Fruit fly (Drosophila melanogaster) whole organism, embryonic: Measurements from ENCODE around the gene CRAT.

Source experiments
- ATbp ChIP-seq: fragments of 200-800 bp; sonication (Bioruptor generic); optimal IDR thresholded peaks from 2 replicates; lab custom pipeline; 2017; ENCODE audit warnings: missing biosample characterization, mild to moderate bottlenecking, missing genetic modification characterization, missing genetic modification reagents
- Asciz ChIP-seq: fragments of 200-800 bp; sonication (Bioruptor generic); optimal IDR thresholded peaks from 2 replicates; lab custom pipeline; 2017; ENCODE audit warnings: missing biosample characterization, mild to moderate bottlenecking, missing genetic modification characterization, missing genetic modification reagents
- CG10267 ChIP-seq: fragments of 200-800 bp; sonication (Bioruptor generic); optimal IDR thresholded peaks from 2 replicates; lab custom pipeline; 2018; ENCODE audit warnings: missing biosample characterization, mild to moderate bottlenecking, missing genetic modification characterization, moderate library complexity
- CG12391 ChIP-seq: fragments of 200-800 bp; sonication (Bioruptor generic); optimal IDR thresholded peaks from 3 replicates; lab custom pipeline; 2018; ENCODE audit warnings: missing biosample characterization, mild to moderate bottlenecking, missing genetic modification characterization, moderate library complexity
- CG12659 ChIP-seq: fragments of 200-800 bp; sonication (Bioruptor generic); optimal IDR thresholded peaks from 3 replicates; lab custom pipeline; 2017; ENCODE audit warnings: mild to moderate bottlenecking, missing biosample characterization, missing genetic modification reagents, missing genetic modification characterization
- CG12744 ChIP-seq: fragments of 200-800 bp; sonication (Bioruptor generic); optimal IDR thresholded peaks from 2 replicates; lab custom pipeline; 2016; ENCODE audit warnings: missing biosample characterization, missing genetic modification characterization
- CG13894 ChIP-seq: fragments of 200-800 bp; sonication (Bioruptor generic); optimal IDR thresholded peaks from 3 replicates; lab custom pipeline; 2018; ENCODE audit warnings: missing biosample characterization, mild to moderate bottlenecking, missing genetic modification characterization, moderate library complexity
- CG15269 ChIP-seq: fragments of 200-800 bp; sonication (Bioruptor generic); optimal IDR thresholded peaks from 2 replicates; lab custom pipeline; 2018; ENCODE audit warnings: missing biosample characterization, mild to moderate bottlenecking, missing genetic modification characterization, moderate library complexity
- CG17359 ChIP-seq: fragments of 200-800 bp; sonication (Bioruptor generic); optimal IDR thresholded peaks from 3 replicates; lab custom pipeline; 2018; ENCODE audit warnings: missing biosample characterization, mild to moderate bottlenecking, missing genetic modification characterization, moderate library complexity
- CG17829 ChIP-seq: fragments of 200-800 bp; optimal IDR thresholded peaks from 2 replicates; lab custom pipeline; 2019; ENCODE audit warnings: missing biosample characterization, mild to moderate bottlenecking, missing genetic modification characterization, moderate library complexity
- CG2120 ChIP-seq: fragments of 200-800 bp; sonication (Bioruptor generic); optimal IDR thresholded peaks from 3 replicates; lab custom pipeline; 2016; ENCODE audit warnings: missing biosample characterization, missing genetic modification characterization
- CG2199 ChIP-seq: fragments of 200-800 bp; sonication (Bioruptor generic); IDR thresholded peaks from 3 replicates; pipeline ENCODE4 v1.3.6; 2022; ENCODE audit warnings: missing biosample characterization, missing genetic modification characterization
- CG2678 ChIP-seq: fragments of 200-800 bp; sonication (Bioruptor generic); optimal IDR thresholded peaks from 3 replicates; lab custom pipeline; 2019; ENCODE audit warnings: missing biosample characterization, mild to moderate bottlenecking, missing genetic modification characterization, moderate library complexity
- CG34224 ChIP-seq: fragments of 200-800 bp; sonication (Bioruptor generic); IDR thresholded peaks from 3 replicates; pipeline ENCODE4 v1.3.6; 2022; ENCODE audit warnings: missing biosample characterization, missing genetic modification characterization; ENCODE audit not compliant: partially characterized antibody
- CG8388 ChIP-seq: fragments of 200-800 bp; sonication (Bioruptor generic); optimal IDR thresholded peaks from 2 replicates; lab custom pipeline; 2019; ENCODE audit warnings: missing biosample characterization, mild to moderate bottlenecking, missing genetic modification characterization, moderate library complexity
- CG8765 ChIP-seq: fragments of 200-800 bp; sonication (Bioruptor generic); IDR thresholded peaks from 2 replicates; pipeline ENCODE4 v1.3.6; 2022; ENCODE audit warnings: missing biosample characterization, missing genetic modification characterization
- CG9817 ChIP-seq: fragments of 200-800 bp; sonication (Bioruptor generic); optimal IDR thresholded peaks from 2 replicates; lab custom pipeline; 2018; ENCODE audit warnings: missing biosample characterization, mild to moderate bottlenecking, missing genetic modification characterization, moderate library complexity
- Drgx ChIP-seq: fragments of 200-800 bp; sonication (Bioruptor generic); IDR thresholded peaks from 2 replicates; pipeline ENCODE4 v1.3.6; 2022; ENCODE audit warnings: missing biosample characterization, missing genetic modification characterization
- Gsc ChIP-seq: fragments of 200-800 bp; sonication (Bioruptor generic); IDR thresholded peaks from 2 replicates; pipeline ENCODE4 v1.3.6; 2022; ENCODE audit warnings: missing biosample characterization, missing genetic modification characterization
- Hr3 ChIP-seq: fragments of 200-800 bp; sonication (Bioruptor generic); optimal IDR thresholded peaks from 3 replicates; lab custom pipeline; 2016; ENCODE audit warnings: missing biosample characterization, missing genetic modification characterization
- Hr51 ChIP-seq, 2 experiments: fragments of 200-800 bp; sonication (Bioruptor generic); optimal IDR thresholded peaks; 2 replicates in 1 of 2; 3 replicates in 1 of 2; lab custom pipeline; 2016 to 2018; ENCODE audit warnings: missing biosample characterization in 2 of 2, missing genetic modification characterization in 2 of 2, mild to moderate bottlenecking in 1 of 2, moderate library complexity in 1 of 2
- Hsf ChIP-seq: fragments of 200-800 bp; sonication (Bioruptor generic); optimal IDR thresholded peaks from 3 replicates; lab custom pipeline; 2016; ENCODE audit warnings: missing biosample characterization, missing genetic modification characterization
- Mad ChIP-seq: fragments of 200-800 bp; sonication (Bioruptor generic); optimal IDR thresholded peaks from 2 replicates; lab custom pipeline; 2016; ENCODE audit warnings: missing biosample characterization, missing genetic modification characterization
- Ravus ChIP-seq: fragments of 200-800 bp; sonication (Bioruptor generic); IDR thresholded peaks from 2 replicates; pipeline ENCODE4 v1.3.6; 2022; ENCODE audit warnings: missing biosample characterization, missing genetic modification characterization
- Sox100B ChIP-seq: fragments of 200-800 bp; sonication (Bioruptor generic); optimal IDR thresholded peaks from 3 replicates; lab custom pipeline; 2018; ENCODE audit warnings: missing biosample characterization, mild to moderate bottlenecking, missing genetic modification characterization
- Sox102F ChIP-seq: fragments of 200-800 bp; sonication (Bioruptor generic); optimal IDR thresholded peaks from 2 replicates; lab custom pipeline; 2018; ENCODE audit warnings: missing biosample characterization, mild to moderate bottlenecking, missing genetic modification characterization, moderate library complexity
- Trl ChIP-seq, 3 experiments: fragments of >200 bp in 2 of 3; fragments of 200-800 bp in 1 of 3; sonication (Bioruptor generic) in 1 of 3; optimal IDR thresholded peaks; 2 replicates in 1 of 3; 3 replicates in 2 of 3; lab custom pipeline; 2016 to 2017; ENCODE audit warnings: missing biosample characterization in 1 of 3, missing genetic modification characterization in 1 of 3
- Vsx1 ChIP-seq: fragments of 200-800 bp; sonication (Bioruptor generic); optimal IDR thresholded peaks from 2 replicates; lab custom pipeline; 2017; ENCODE audit warnings: missing biosample characterization, mild to moderate bottlenecking, missing genetic modification characterization, missing genetic modification reagents
- bbx ChIP-seq: fragments of 200-800 bp; sonication (Bioruptor generic); IDR thresholded peaks from 2 replicates; pipeline ENCODE4 v1.3.6; 2022; ENCODE audit warnings: missing biosample characterization, missing genetic modification characterization; ENCODE audit not compliant: partially characterized antibody
- bsh ChIP-seq, 2 experiments: fragments of 200-800 bp; sonication (Bioruptor generic); optimal IDR thresholded peaks; 2 replicates each; lab custom pipeline; 2017 to 2018; ENCODE audit warnings: mild to moderate bottlenecking in 2 of 2, missing biosample characterization in 2 of 2, missing genetic modification characterization in 2 of 2, moderate library complexity in 1 of 2
- ci ChIP-seq: fragments of 200-800 bp; sonication (Bioruptor generic); IDR thresholded peaks from 3 replicates; pipeline ENCODE4 v1.3.6; 2022; ENCODE audit warnings: missing biosample characterization, missing genetic modification characterization
- dmrt99B ChIP-seq: fragments of 200-800 bp; sonication (Bioruptor generic); optimal IDR thresholded peaks from 2 replicates; lab custom pipeline; 2018; ENCODE audit warnings: missing biosample characterization, mild to moderate bottlenecking, missing genetic modification characterization, moderate library complexity
- dysf ChIP-seq: fragments of 200-800 bp; sonication (Bioruptor generic); IDR thresholded peaks from 3 replicates; pipeline ENCODE4 v1.3.6; 2022; ENCODE audit warnings: missing biosample characterization, missing genetic modification characterization
- grau ChIP-seq: fragments of 200-800 bp; optimal IDR thresholded peaks from 3 replicates; lab custom pipeline; 2019; ENCODE audit warnings: missing biosample characterization, mild to moderate bottlenecking, missing genetic modification characterization, moderate library complexity
- gro ChIP-seq: fragments of 200-800 bp; sonication (Bioruptor generic); optimal IDR thresholded peaks from 2 replicates; lab custom pipeline; 2016; ENCODE audit warnings: missing biosample characterization, missing genetic modification characterization
- lola ChIP-seq, 3 experiments: fragments of >200 bp in 2 of 3; fragments of 200-800 bp in 1 of 3; sonication (Bioruptor generic) in 1 of 3; optimal IDR thresholded peaks; 2 replicates each; lab custom pipeline; 2017 to 2019; ENCODE audit warnings: missing biosample characterization in 3 of 3, missing genetic modification characterization in 3 of 3, mild to moderate bottlenecking in 1 of 3, moderate library complexity in 1 of 3
- nerfin-1 ChIP-seq: fragments of 200-800 bp; sonication (Bioruptor generic); optimal IDR thresholded peaks from 3 replicates; lab custom pipeline; 2019; ENCODE audit warnings: missing biosample characterization, mild to moderate bottlenecking, missing genetic modification characterization, moderate library complexity
- nmo ChIP-seq: fragments of 200-800 bp; sonication (Bioruptor generic); optimal IDR thresholded peaks from 2 replicates; lab custom pipeline; 2018; ENCODE audit warnings: missing biosample characterization, mild to moderate bottlenecking, missing genetic modification characterization, moderate library complexity
- pb ChIP-seq: fragments of 200-800 bp; sonication (Bioruptor generic); optimal IDR thresholded peaks from 3 replicates; lab custom pipeline; 2016; ENCODE audit warnings: missing biosample characterization, missing genetic modification characterization
- row ChIP-seq: fragments of 200-800 bp; sonication (Bioruptor generic); IDR thresholded peaks from 3 replicates; pipeline ENCODE4 v1.3.6; 2022; ENCODE audit warnings: missing biosample characterization, missing genetic modification characterization
- run ChIP-seq: fragments of 200-800 bp; sonication (Bioruptor generic); optimal IDR thresholded peaks from 3 replicates; lab custom pipeline; 2018; ENCODE audit warnings: missing biosample characterization, mild to moderate bottlenecking, missing genetic modification characterization
- sd ChIP-seq: fragments of 200-800 bp; sonication (Bioruptor generic); optimal IDR thresholded peaks from 3 replicates; lab custom pipeline; 2018; ENCODE audit warnings: missing biosample characterization, mild to moderate bottlenecking, missing genetic modification characterization, moderate library complexity
- sens ChIP-seq: fragments of 200-800 bp; sonication (Bioruptor generic); peaks from one replicate; lab custom pipeline; 2016; ENCODE audit warnings: missing biosample characterization, missing genetic modification characterization
- slbo ChIP-seq: fragments of 200-800 bp; sonication (Bioruptor generic); IDR thresholded peaks from 2 replicates; pipeline ENCODE4 v1.3.6; 2022; ENCODE audit warnings: missing biosample characterization, missing genetic modification characterization
- sob ChIP-seq: fragments of 200-800 bp; sonication (Bioruptor generic); IDR thresholded peaks from 2 replicates; pipeline ENCODE4 v1.3.6; 2022; ENCODE audit warnings: missing biosample characterization, missing genetic modification characterization
- tna ChIP-seq: fragments of 200-800 bp; sonication (Bioruptor generic); IDR thresholded peaks from 2 replicates; pipeline ENCODE4 v1.3.6; 2022; ENCODE audit warnings: missing biosample characterization, missing genetic modification characterization; ENCODE audit not compliant: partially characterized antibody
- zf30C ChIP-seq: fragments of 200-800 bp; sonication (Bioruptor generic); optimal IDR thresholded peaks from 3 replicates; lab custom pipeline; 2018; ENCODE audit warnings: missing biosample characterization, mild to moderate bottlenecking, missing genetic modification characterization

Gene CRAT

dm6 chr3R:6351696-6352378 is 24.0 kb downstream of the CRAT start (continued):
- TF ChIP-seq zf30C (GFP tag; lab: Kevin White, UChicago) (no peak), nmo (GFP tag; lab: Kevin White, UChicago) (peak; percentile 39), CG10267 (tag; lab: Kevin White, UChicago) (peak; percentile 14), Drgx (GFP tag; lab: Robert Waterston, UW) (peak; percentile 55; the same call in 1 of the 2 replicates), sd (tag; lab: Kevin White, UChicago) (peak; percentile 13), CG8388 (no peak), Mad (GFP tag; lab: Kevin White, UChicago) (no peak), dysf (GFP tag; lab: Robert Waterston, UW) (peak; percentile 47; the same call in 1 of the 3 replicates), nerfin-1 (tag; lab: Kevin White, UChicago) (peak; percentile 20), CG9817 (tag; lab: Kevin White, UChicago) (peak; percentile 11), Hsf (GFP tag; lab: Kevin White, UChicago) (peak; percentile 8), CG12659 (no peak), row (peak; percentile 34; the same call in 1 of the 3 replicates), CG34224 (GFP tag; lab: Robert Waterston, UW) (no peak), Vsx1 (GFP tag; lab: Kevin White, UChicago) (no peak), ci (GFP tag; lab: Robert Waterston, UW) (peak; percentile 12; the same call in 1 of the 3 replicates), CG2120 (GFP tag; lab: Kevin White, UChicago) (no peak), CG2678 (peak; percentile 44), bbx (GFP tag; lab: Robert Waterston, UW) (no peak), Sox100B (GFP tag; lab: Kevin White, UChicago) (peak; percentile 62), Sox102F (peak; percentile 41), tna (GFP tag; lab: Robert Waterston, UW) (peak; percentile 25; the same call in 1 of the 2 replicates), CG17829 (tag; lab: Kevin White, UChicago) (peak; percentile 36), grau (peak; percentile 32), ATbp (GFP tag; lab: Kevin White, UChicago) (peak; percentile 23), CG12391 (tag; lab: Kevin White, UChicago) (peak; percentile 27), run (tag; lab: Kevin White, UChicago) (peak; percentile 24), CG8765 (GFP tag; lab: Robert Waterston, UW) (no peak), pb (no peak), gro (GFP tag; lab: Kevin White, UChicago) (no peak), Gsc (no peak), CG2199 (GFP tag; lab: Robert Waterston, UW) (peak; percentile 15; the same call in 1 of the 3 replicates), Ravus (GFP tag; lab: Robert Waterston, UW) (no peak), dmrt99B (peak; percentile 60), bsh (GFP tag; optimal IDR thresholded peaks at IDR 0.05; lab: Kevin White, UChicago) (peak; percentile 36 to 48), CG12744 (GFP tag; lab: Kevin White, UChicago) (no peak), sens (GFP tag; lab: Kevin White, UChicago) (peak; percentile 85), CG13894 (no peak), lola (GFP tag; optimal IDR thresholded peaks at IDR 0.05; lab: Kevin White, UChicago) (no peak), Asciz (GFP tag; lab: Kevin White, UChicago) (peak; percentile 24), CG15269 (tag; lab: Kevin White, UChicago) (peak; percentile 10), Trl (optimal IDR thresholded peaks at IDR 0.05; lab: Kevin White, UChicago) (no peak), Trl (GFP tag; optimal IDR thresholded peaks at IDR 0.05; lab: Kevin White, UChicago) (no peak), Hr51 (GFP tag; optimal IDR thresholded peaks at IDR 0.05; lab: Kevin White, UChicago) (peak in 1 of 2 experiments; percentile 55), CG17359 (tag; lab: Kevin White, UChicago) (peak; percentile 59), slbo (GFP tag; lab: Robert Waterston, UW) (no peak), sob (GFP tag; lab: Robert Waterston, UW) (0 out of 2 replicates have a peak, but pooled peaks have one; percentile 14), Hr3 (GFP tag; lab: Kevin White, UChicago) (no peak)
